Fruit fly (Drosophila melanogaster): ENCODE results near the gene CG13392.

Gene CG13392

DNA sequence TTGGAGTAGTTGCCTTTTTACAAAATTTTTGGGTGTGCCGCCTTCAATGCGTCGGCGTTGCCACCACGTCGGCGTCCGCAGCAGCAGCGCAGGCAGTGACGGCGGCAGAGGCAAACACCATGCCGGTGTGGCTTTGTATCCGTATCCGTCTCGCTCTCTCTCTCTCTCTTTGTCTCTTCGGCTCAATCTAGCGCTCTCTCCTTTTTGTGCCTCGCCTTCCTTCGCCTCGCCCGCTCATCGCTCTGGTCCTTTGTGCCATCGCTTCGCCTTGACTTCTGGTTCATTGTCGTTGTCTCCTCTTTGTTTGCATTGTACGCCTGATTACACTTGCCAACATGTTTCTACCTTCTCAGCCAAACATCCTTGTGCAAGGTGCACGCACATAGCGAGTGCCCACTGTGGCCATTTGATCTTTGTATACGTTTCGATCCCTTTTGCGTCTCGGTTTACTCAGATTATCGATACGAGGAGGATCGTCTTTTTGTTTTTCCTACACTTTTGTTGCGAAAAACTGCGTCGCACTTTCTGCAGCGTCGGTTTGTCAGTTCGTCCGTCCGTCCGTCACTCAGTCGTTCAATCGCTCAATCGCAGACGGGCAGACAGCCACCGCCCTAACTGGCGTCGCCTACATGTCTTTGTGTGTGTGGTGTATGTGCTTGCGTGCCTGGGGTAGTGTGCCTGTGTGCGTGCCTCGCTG, 33.9 kb upstream of the CG13392 start:
- peak; percentile 41 for TF ChIP-seq CG17801 (GFP tag; optimal IDR thresholded peaks at IDR 0.05; ENCODE audit: partially characterized antibody)

DNA sequence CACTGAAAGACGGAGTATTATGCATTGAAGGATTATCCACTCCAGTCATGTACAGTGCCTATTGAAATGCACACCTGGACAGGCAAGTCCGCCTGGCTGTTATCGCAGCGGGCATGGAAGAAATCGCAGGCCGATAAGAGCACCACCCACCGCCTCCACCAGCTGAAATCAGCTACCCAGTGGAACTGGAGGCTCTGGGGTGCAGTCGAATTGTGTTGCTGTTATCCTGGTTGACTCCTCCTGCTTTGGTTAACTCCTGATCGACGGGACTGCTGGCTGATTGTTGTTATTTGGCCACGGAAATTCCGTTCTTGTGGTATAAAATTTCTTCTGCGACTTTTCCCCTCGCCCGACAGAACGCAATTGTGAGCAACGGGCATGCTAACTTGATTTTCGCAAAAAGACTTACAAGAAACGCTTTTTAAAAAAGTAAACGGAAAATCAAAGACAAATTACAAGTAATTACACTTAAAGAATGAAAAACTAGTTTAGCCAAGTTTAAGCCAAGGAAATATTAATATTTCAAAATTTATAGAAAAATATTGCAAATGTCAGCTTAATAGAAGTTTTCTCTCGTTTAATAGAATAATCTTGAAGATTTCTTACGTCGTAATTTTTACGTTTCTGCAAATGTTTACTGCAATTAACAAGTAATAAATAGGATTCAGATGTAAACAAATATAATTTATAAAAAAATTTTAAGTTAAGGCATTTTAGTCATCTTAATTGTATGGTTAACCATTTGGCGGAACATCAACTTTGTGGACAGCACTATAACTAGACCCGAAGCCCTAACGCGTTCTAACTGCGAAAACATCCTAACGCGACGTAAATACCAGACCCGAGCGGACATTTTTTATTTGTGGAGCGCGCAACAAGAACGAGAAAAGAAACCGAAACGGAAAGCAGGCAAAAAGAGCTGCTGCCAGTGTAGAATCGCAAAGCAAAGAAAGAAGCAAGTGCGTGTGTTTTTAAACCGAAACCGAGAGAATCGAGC, 32.6 kb upstream of the CG13392 start, which contains the start of the genes CG13398 and Akap200:
Gene CG13398, minus strand, starts transcription at position 370 of the 997 bp plus-strand sequence.
Gene Akap200, plus strand, starts transcription at position 804 of the 997 bp plus-strand sequence.
- peak; percentile 70 for TF ChIP-seq CG17801 (GFP tag; optimal IDR thresholded peaks at IDR 0.05; ENCODE audit: partially characterized antibody)

- no peak for TF ChIP-seq CG17801 (GFP tag; optimal IDR thresholded peaks at IDR 0.05; ENCODE audit: partially characterized antibody)
Measured at dm6 chr2L:8411530-8411929, 28.9 kb upstream of the CG13392 start, which contains the start of gene Naglu. Gene Naglu, minus strand, starts transcription at chr2L:8411868.

- TF ChIP-seq CG17801 (GFP tag; optimal IDR thresholded peaks at IDR 0.05; ENCODE audit: partially characterized antibody): peak; percentile 67
Measured at dm6 chr2L:8403286-8404270, 21.0 kb upstream of the CG13392 start, which contains the start of gene emb. Gene emb, plus strand, starts transcription at chr2L:8403573.

DNA sequence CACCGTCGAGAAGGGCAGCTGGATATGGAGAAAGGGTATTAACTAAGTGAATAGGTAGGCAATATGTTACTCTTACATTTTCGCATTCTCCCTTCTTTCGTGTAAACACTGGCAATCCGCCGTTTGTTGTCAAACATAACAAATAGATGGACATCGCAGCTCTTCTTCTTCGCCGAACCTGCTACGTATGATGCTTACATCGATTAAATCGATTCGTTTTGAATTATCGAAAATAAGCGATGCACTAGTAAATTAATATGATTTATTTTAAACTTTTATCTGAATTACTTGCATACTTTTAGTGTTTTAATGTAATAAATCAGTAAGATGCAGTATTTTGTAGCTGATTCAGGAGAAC, 20.3 kb upstream of the CG13392 start, which contains the start of gene fy:
Gene fy, minus strand, starts transcription at position 353 of the 358 bp plus-strand sequence.
- TF ChIP-seq CG17801 (GFP tag; optimal IDR thresholded peaks at IDR 0.05; ENCODE audit: partially characterized antibody): no peak

- no peak for TF ChIP-seq CG17801 (GFP tag; optimal IDR thresholded peaks at IDR 0.05; ENCODE audit: partially characterized antibody)
Measured at dm6 chr2L:8399863-8400598, 17.4 kb upstream of the CG13392 start, which contains the start of gene CG31898. Gene CG31898, plus strand, starts transcription at chr2L:8400421.

dm6 chr2L:8398721-8399120, 16.1 kb upstream of the CG13392 start, which contains the start of gene CG13386:
Gene CG13386, plus strand, starts transcription at chr2L:8399021.
- TF ChIP-seq CG17801 (GFP tag; optimal IDR thresholded peaks at IDR 0.05; ENCODE audit: partially characterized antibody): no peak

- TF ChIP-seq CG17801 (GFP tag; optimal IDR thresholded peaks at IDR 0.05; ENCODE audit: partially characterized antibody): no peak
Measured at dm6 chr2L:8395996-8396699, 13.5 kb upstream of the CG13392 start, which contains the start of the genes Peritrophin-15a and CG13385. Gene Peritrophin-15a, minus strand, starts transcription at chr2L:8396096. Gene CG13385, plus strand, starts transcription at chr2L:8396649.

DNA sequence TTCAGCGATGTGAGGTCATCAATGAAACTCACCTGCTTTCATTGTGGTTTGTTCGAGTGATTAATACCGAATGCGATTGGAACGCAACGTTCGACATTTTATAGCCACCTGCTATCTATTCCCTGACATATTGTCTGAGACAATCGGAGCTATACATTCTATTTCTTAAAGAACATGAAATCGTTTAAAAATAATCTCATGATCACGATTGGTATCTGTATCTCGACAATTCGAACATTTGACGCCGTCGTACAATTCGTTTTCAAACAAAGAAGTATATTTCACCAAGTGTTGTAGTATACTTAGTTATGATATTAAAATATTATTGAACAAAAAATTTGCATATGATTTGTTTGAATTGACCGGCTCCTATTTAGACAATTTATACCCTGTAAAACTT, 12.2 kb upstream of the CG13392 start, which contains the start of gene Peritrophin-15b:
Gene Peritrophin-15b, minus strand, starts transcription at position 101 of the 400 bp plus-strand sequence.
- TF ChIP-seq CG17801 (GFP tag; optimal IDR thresholded peaks at IDR 0.05; ENCODE audit: partially characterized antibody): no peak

DNA sequence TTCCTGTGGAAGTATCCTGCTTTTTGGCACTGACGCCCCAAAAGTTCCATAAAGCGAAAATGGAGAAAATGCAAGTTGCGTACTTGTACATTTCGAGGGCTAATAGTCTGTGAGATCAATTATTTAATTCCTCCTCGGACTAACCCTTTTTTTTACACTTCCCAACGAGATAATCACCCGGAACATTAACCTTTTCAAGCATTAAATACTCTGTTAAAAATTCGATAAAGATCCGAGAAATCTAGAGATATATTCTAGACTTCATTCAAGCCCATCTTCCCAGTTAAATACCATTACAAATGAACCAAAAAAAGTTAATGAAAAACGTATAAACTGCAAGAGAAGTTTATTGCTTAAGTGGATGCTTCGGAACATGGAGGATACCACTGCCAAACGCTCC, 11.6 kb upstream of the CG13392 start, which contains the start of gene lectin-29Ca:
Gene lectin-29Ca, minus strand, starts transcription at position 101 of the 400 bp plus-strand sequence.
- TF ChIP-seq CG17801 (GFP tag; optimal IDR thresholded peaks at IDR 0.05; ENCODE audit: partially characterized antibody): no peak

- TF ChIP-seq CG17801 (GFP tag; optimal IDR thresholded peaks at IDR 0.05; ENCODE audit: partially characterized antibody): no peak
Measured at dm6 chr2L:8393122-8393521, 10.5 kb upstream of the CG13392 start, which contains the start of gene Acp29AB. Gene Acp29AB, minus strand, starts transcription at chr2L:8393222.

dm6 chr2L:8392298-8392697, 9.7 kb upstream of the CG13392 start, which contains the start of gene CG42820:
Gene CG42820, minus strand, starts transcription at chr2L:8392398.
- TF ChIP-seq CG17801 (GFP tag; optimal IDR thresholded peaks at IDR 0.05; ENCODE audit: partially characterized antibody): no peak
